Worm (Caenorhabditis elegans): ENCODE data around the gene nog-1.

The nog-1 gene

DNA sequence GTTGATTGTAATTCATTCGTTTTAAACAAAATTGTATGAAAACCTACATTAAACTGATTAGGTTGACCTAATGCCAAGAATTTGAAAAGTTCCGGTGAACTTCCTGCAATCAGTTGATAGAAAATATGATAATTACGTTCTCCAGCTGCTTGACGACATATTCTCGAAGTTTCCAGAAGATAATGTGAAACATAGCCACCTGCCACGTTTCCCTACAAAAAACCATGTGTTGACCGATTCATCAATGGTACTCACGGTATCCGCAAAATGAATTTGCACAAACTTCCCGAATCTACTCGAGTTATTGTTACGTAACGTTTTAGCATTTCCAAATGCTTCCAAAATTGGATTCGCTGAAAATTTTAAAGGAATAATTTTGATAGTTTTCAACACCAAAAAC, 44.7 kb downstream of the nog-1 start:
- peak; percentile 91 for TF ChIP-seq aha-1 (tag)
- TF ChIP-seq Y105C5A.15 (GFP tag; IDR thresholded peaks at IDR 0.05) = no peak

DNA sequence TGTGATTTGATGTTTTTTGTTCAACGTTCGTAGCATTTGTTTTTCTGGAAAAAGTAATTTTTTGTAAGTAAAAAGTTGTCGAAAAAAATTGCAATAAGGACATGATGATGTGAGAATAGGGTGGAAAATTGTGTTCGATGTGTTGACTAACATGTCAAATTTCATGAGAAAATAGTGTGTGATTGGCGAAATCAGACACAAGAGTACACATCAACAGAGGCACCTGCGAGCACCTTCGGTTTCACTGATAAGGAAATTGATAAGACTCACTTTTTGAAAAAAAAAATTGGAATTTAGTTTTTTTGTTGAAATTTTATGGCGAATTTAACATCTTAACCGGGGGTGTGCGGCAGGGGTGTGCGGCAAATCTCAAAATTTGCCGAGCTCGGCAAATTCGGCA, 46.8 kb downstream of the nog-1 start, which contains the start of gene hum-8:
Gene hum-8 (minus strand): TSS at position 46 of the 400 bp plus-strand sequence.
- TF ChIP-seq hlh-11 (tag; optimal IDR thresholded peaks at IDR 0.05) (peak; percentile 66), ces-1 (GFP tag; optimal IDR thresholded peaks at IDR 0.05) (no peak), daf-12 (tag; optimal IDR thresholded peaks at IDR 0.05) (no peak), ama-1 (optimal IDR thresholded peaks at IDR 0.05) (no peak), daf-8 (GFP tag; IDR thresholded peaks at IDR 0.05) (no peak), Y5F2A.4 (GFP tag; optimal IDR thresholded peaks at IDR 0.05) (no peak), nhr-48 (tag; optimal IDR thresholded peaks at IDR 0.05) (no peak), lin-15B (tag; optimal IDR thresholded peaks at IDR 0.05) (no peak), skn-1 (tag; optimal IDR thresholded peaks at IDR 0.05) (no peak), lim-7 (GFP tag; IDR thresholded peaks at IDR 0.05) (no peak), mdl-1 (tag; optimal IDR thresholded peaks at IDR 0.05) (no peak), Y105C5A.15 (GFP tag; IDR thresholded peaks at IDR 0.05) (no peak), nhr-28 (tag; optimal IDR thresholded peaks at IDR 0.05) (peak; percentile 85), spr-1 (tag; optimal IDR thresholded peaks at IDR 0.05) (no peak), ceh-82 (tag; optimal IDR thresholded peaks at IDR 0.05) (no peak), dve-1 (tag; optimal IDR thresholded peaks at IDR 0.05; ENCODE audit: insufficient read depth) (peak; percentile 56), zip-11 (GFP tag; IDR thresholded peaks at IDR 0.05) (no peak), hlh-30 (tag; optimal IDR thresholded peaks at IDR 0.05; ENCODE audit: insufficient read depth) (peak; percentile 31), lin-38 (GFP tag; IDR thresholded peaks at IDR 0.05) (no peak), ctbp-1 (GFP tag; IDR thresholded peaks at IDR 0.05) (no peak), pha-4 (GFP tag; IDR thresholded peaks at IDR 0.05) (no peak), pha-4 (tag; optimal IDR thresholded peaks at IDR 0.05) (no peak), mdt-29 (GFP tag; IDR thresholded peaks at IDR 0.05) (no peak), ztf-11 (tag; optimal IDR thresholded peaks at IDR 0.05) (no peak), nhr-11 (tag; optimal IDR thresholded peaks at IDR 0.05) (no peak), dmd-6 (GFP tag; IDR thresholded peaks at IDR 0.05) (peak; percentile 82), daf-16 (GFP tag; optimal IDR thresholded peaks at IDR 0.05) (no peak), daf-16 (tag; optimal IDR thresholded peaks at IDR 0.05) (peak; percentile 91), lin-1 (GFP tag; IDR thresholded peaks at IDR 0.05) (no peak), aha-1 (tag) (peak; percentile 75), pqm-1 (tag; optimal IDR thresholded peaks at IDR 0.05) (peak; percentile 89), F10B5.3 (tag; optimal IDR thresholded peaks at IDR 0.05) (no peak), spr-3 (GFP tag; optimal IDR thresholded peaks at IDR 0.05) (no peak), F37D6.2 (tag; optimal IDR thresholded peaks at IDR 0.05) (no peak)

DNA sequence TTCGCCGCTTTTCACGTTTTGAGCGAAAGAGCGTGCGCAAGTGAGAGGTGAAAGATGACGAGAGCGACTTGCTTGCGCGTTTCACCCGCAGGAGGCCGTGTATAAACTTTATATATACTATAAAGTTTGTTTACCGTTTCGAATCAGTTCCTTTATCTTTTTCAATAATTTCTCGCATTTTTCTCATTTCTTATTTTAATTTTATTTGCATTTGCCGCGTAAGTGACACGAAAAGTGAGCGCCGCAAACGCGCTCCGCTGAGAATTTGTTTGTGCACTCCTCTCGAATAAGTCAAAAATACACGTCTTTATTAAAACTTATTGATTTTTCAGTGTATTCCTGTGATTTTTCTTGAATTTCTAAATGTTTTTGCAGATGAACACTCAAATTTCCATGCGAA, 49.9 kb downstream of the nog-1 start, which contains the start of gene mrpl-55:
Gene mrpl-55 (plus strand): TSS at position 364 of the 400 bp plus-strand sequence.
- TF ChIP-seq spr-3 (GFP tag; optimal IDR thresholded peaks at IDR 0.05) = no peak
- no peak for TF ChIP-seq ztf-11 (tag; optimal IDR thresholded peaks at IDR 0.05)
- no peak for TF ChIP-seq Y105C5A.15 (GFP tag; IDR thresholded peaks at IDR 0.05)
- TF ChIP-seq daf-8 (GFP tag; IDR thresholded peaks at IDR 0.05) = no peak
- TF ChIP-seq fkh-10 (GFP tag; optimal IDR thresholded peaks at IDR 0.05) = peak; percentile 66
- TF ChIP-seq arid-1 (GFP tag; conservative IDR thresholded peaks at IDR 0.05) = no peak
- peak; percentile 67 for TF ChIP-seq spr-1 (tag; optimal IDR thresholded peaks at IDR 0.05)
- peak; percentile 77 for TF ChIP-seq nhr-77 (tag; optimal IDR thresholded peaks at IDR 0.05)
- no peak for TF ChIP-seq unc-39 (tag; optimal IDR thresholded peaks at IDR 0.05)
- TF ChIP-seq sdz-12 (GFP tag; optimal IDR thresholded peaks at IDR 0.05) = no peak
- TF ChIP-seq zip-2 (tag; optimal IDR thresholded peaks at IDR 0.05) = no peak
- TF ChIP-seq snpc-4 (tag; optimal IDR thresholded peaks at IDR 0.05) = no peak
- TF ChIP-seq dmd-6 (GFP tag; IDR thresholded peaks at IDR 0.05) = peak; percentile 46
- TF ChIP-seq vab-7 (GFP tag; IDR thresholded peaks at IDR 0.05) = no peak
- TF ChIP-seq mes-2 (tag; optimal IDR thresholded peaks at IDR 0.05; ENCODE audit: poor library complexity, severe bottlenecking) = peak; percentile 94
- TF ChIP-seq egl-43 (GFP tag; IDR thresholded peaks at IDR 0.05) = no peak
- TF ChIP-seq nhr-237 (tag; optimal IDR thresholded peaks at IDR 0.05) = no peak
- no peak for TF ChIP-seq ceh-44 (GFP tag; IDR thresholded peaks at IDR 0.05)
- peak; percentile 75 for TF ChIP-seq hlh-30 (tag; optimal IDR thresholded peaks at IDR 0.05; ENCODE audit: insufficient read depth)
- TF ChIP-seq ZK337.2 (GFP tag; IDR thresholded peaks at IDR 0.05) = no peak
- TF ChIP-seq dmd-8 (GFP tag; IDR thresholded peaks at IDR 0.05) = no peak
- TF ChIP-seq nhr-6 (tag; optimal IDR thresholded peaks at IDR 0.05) = no peak
- TF ChIP-seq lin-39 (tag; optimal IDR thresholded peaks at IDR 0.05) = no peak
- no peak for TF ChIP-seq nhr-76 (tag; optimal IDR thresholded peaks at IDR 0.05)
- TF ChIP-seq ces-1 (GFP tag; optimal IDR thresholded peaks at IDR 0.05) = no peak
- peak; percentile 56 for TF ChIP-seq F37D6.2 (tag; optimal IDR thresholded peaks at IDR 0.05)
- TF ChIP-seq daf-12 (tag; optimal IDR thresholded peaks at IDR 0.05) = no peak

Measured in whole organism, L4 larva.